Worm (Caenorhabditis elegans) whole organism, young adult: ENCODE data around the gene W01B6.6.

Experiments used
- F23B12.7 ChIP-seq: sonication (generic microtip); optimal IDR thresholded peaks from 2 replicates; lab custom pipeline; 2017; ENCODE audit warnings: missing genetic modification characterization, mild to moderate bottlenecking, missing compliant biosample characterization, antibody characterized with exemption, moderate library complexity; ENCODE audit not compliant: insufficient read depth
- F55B11.4 ChIP-seq: sonication (generic microtip); optimal IDR thresholded peaks from 2 replicates; lab custom pipeline; 2016; ENCODE audit warnings: missing compliant biosample characterization, missing genetic modification characterization, borderline replicate concordance; ENCODE audit not compliant: insufficient read depth
- F57A8.1 ChIP-seq: fragments of 200-800 bp; sonication (Bioruptor generic); optimal IDR thresholded peaks from 2 replicates; lab custom pipeline; 2018; ENCODE audit warnings: mild to moderate bottlenecking, missing genetic modification characterization, moderate library complexity, missing compliant biosample characterization
- K12H6.12 ChIP-seq: fragments of 200-800 bp; sonication (Bioruptor generic); optimal IDR thresholded peaks from 2 replicates; lab custom pipeline; 2018; ENCODE audit warnings: mild to moderate bottlenecking, missing genetic modification characterization, missing compliant biosample characterization
- T07F8.4 ChIP-seq: sonication (generic microtip); optimal IDR thresholded peaks from 2 replicates; lab custom pipeline; 2016; ENCODE audit warnings: mild to moderate bottlenecking, missing genetic modification characterization, moderate library complexity, missing compliant biosample characterization
- T26A5.8 ChIP-seq: sonication (generic microtip); optimal IDR thresholded peaks from 2 replicates; lab custom pipeline; 2016; ENCODE audit warnings: missing genetic modification characterization, missing compliant biosample characterization
- Y53F4B.3 ChIP-seq: fragments of 200-800 bp; sonication (Bioruptor generic); IDR thresholded peaks from 2 replicates; pipeline ENCODE4 v1.3.6; 2022; ENCODE audit warnings: missing genetic modification reagents, missing genetic modification characterization, missing compliant biosample characterization
- ama-1 ChIP-seq, 3 experiments: fragments of 150-350 bp in 1 of 3; sonication (generic microtip) in 2 of 3; optimal IDR thresholded peaks; 2 replicates each; lab custom pipeline; 2014 to 2018; ENCODE audit warnings: missing biosample characterization in 2 of 3, missing genetic modification characterization in 2 of 3, missing genetic modification reagents in 2 of 3
- aptf-2 ChIP-seq: fragments of 200-800 bp; sonication (Bioruptor generic); conservative IDR thresholded peaks from 2 replicates; pipeline ENCODE4 v1.3.6; 2022; ENCODE audit warnings: missing genetic modification reagents, missing genetic modification characterization, missing compliant biosample characterization
- atf-7 ChIP-seq: sonication (generic microtip); optimal IDR thresholded peaks from 2 replicates; lab custom pipeline; 2017; ENCODE audit warnings: mild to moderate bottlenecking, missing genetic modification characterization, missing compliant biosample characterization
- ceh-100 ChIP-seq: fragments of 200-800 bp; sonication (Bioruptor generic); IDR thresholded peaks from 2 replicates; pipeline ENCODE4 v1.3.6; 2022; ENCODE audit warnings: missing genetic modification reagents, missing genetic modification characterization, missing compliant biosample characterization
- ceh-27 ChIP-seq: fragments of 200-800 bp; sonication (Bioruptor generic); optimal IDR thresholded peaks from 2 replicates; lab custom pipeline; 2018; ENCODE audit warnings: mild to moderate bottlenecking, missing genetic modification characterization, moderate library complexity, missing compliant biosample characterization
- chd-7 ChIP-seq: sonication (generic microtip); optimal IDR thresholded peaks from 2 replicates; lab custom pipeline; 2016; ENCODE audit warnings: mild to moderate bottlenecking, missing genetic modification characterization, moderate library complexity, missing compliant biosample characterization
- die-1 ChIP-seq: sonication (generic microtip); optimal IDR thresholded peaks from 2 replicates; lab custom pipeline; 2016; ENCODE audit warnings: missing genotype, mild to moderate bottlenecking, missing genetic modification characterization, missing compliant biosample characterization
- dpff-1 ChIP-seq: sonication (generic microtip); optimal IDR thresholded peaks from 2 replicates; lab custom pipeline; 2017; ENCODE audit warnings: mild to moderate bottlenecking, missing genetic modification characterization, missing compliant biosample characterization
- dpl-1 ChIP-seq: fragments of 150-350 bp; optimal IDR thresholded peaks from 2 replicates; lab custom pipeline; 2014; ENCODE audit warnings: missing biosample characterization, missing genetic modification reagents, missing genetic modification characterization
- fkh-3 ChIP-seq: sonication (generic microtip); optimal IDR thresholded peaks from 2 replicates; lab custom pipeline; 2016; ENCODE audit warnings: mild to moderate bottlenecking, missing genetic modification characterization, missing compliant biosample characterization
- hlh-12 ChIP-seq: sonication (generic microtip); optimal IDR thresholded peaks from 2 replicates; lab custom pipeline; 2016; ENCODE audit warnings: missing genetic modification characterization, missing compliant biosample characterization
- hrde-1 ChIP-seq: sonication (generic microtip); optimal IDR thresholded peaks from 2 replicates; lab custom pipeline; 2016; ENCODE audit warnings: missing genetic modification characterization, mild to moderate bottlenecking, missing compliant biosample characterization, moderate library complexity, missing genotype, missing genetic modification reagents, borderline replicate concordance
- lag-1 ChIP-seq: fragments of 200-800 bp; sonication (Bioruptor generic); IDR thresholded peaks from 2 replicates; pipeline ENCODE4 v1.3.6; 2022; ENCODE audit warnings: missing genetic modification reagents, missing genetic modification characterization, missing compliant biosample characterization
- lin-26 ChIP-seq: fragments of 200-800 bp; sonication (Bioruptor generic); IDR thresholded peaks from 2 replicates; pipeline ENCODE4 v1.3.6; 2022; ENCODE audit warnings: missing genetic modification reagents, missing genetic modification characterization, missing compliant biosample characterization
- lin-54 ChIP-seq: fragments of 200-800 bp; sonication (Bioruptor generic); optimal IDR thresholded peaks from 2 replicates; lab custom pipeline; 2018; ENCODE audit warnings: mild to moderate bottlenecking, missing genetic modification characterization, missing compliant biosample characterization
- lsl-1 ChIP-seq: fragments of 200-800 bp; sonication (Bioruptor generic); optimal IDR thresholded peaks from 2 replicates; lab custom pipeline; 2018; ENCODE audit warnings: mild to moderate bottlenecking, missing genetic modification characterization, moderate library complexity, missing compliant biosample characterization
- lsy-27 ChIP-seq: sonication (generic microtip); optimal IDR thresholded peaks from 2 replicates; lab custom pipeline; 2017; ENCODE audit warnings: missing genetic modification characterization, mild to moderate bottlenecking, missing compliant biosample characterization, antibody characterized with exemption, missing genotype, borderline replicate concordance; ENCODE audit not compliant: insufficient read depth
- madf-10 ChIP-seq: sonication (generic microtip); optimal IDR thresholded peaks from 2 replicates; lab custom pipeline; 2016; ENCODE audit warnings: mild to moderate bottlenecking, missing genetic modification characterization, missing compliant biosample characterization
- madf-6 ChIP-seq: fragments of 200-800 bp; sonication (Bioruptor generic); IDR thresholded peaks from 2 replicates; pipeline ENCODE4 v1.3.6; 2022; ENCODE audit warnings: missing genetic modification reagents, missing genetic modification characterization, missing compliant biosample characterization
- madf-8 ChIP-seq: fragments of 200-800 bp; sonication (Bioruptor generic); conservative IDR thresholded peaks from 2 replicates; pipeline ENCODE4 v1.3.6; 2022; ENCODE audit warnings: missing genetic modification reagents, missing genetic modification characterization, missing compliant biosample characterization
- mcd-1 ChIP-seq: fragments of 200-800 bp; sonication (Bioruptor generic); IDR thresholded peaks from 2 replicates; pipeline ENCODE4 v1.3.6; 2022; ENCODE audit warnings: missing genetic modification reagents, missing genetic modification characterization, missing compliant biosample characterization
- nfya-1 ChIP-seq: sonication (generic microtip); optimal IDR thresholded peaks from 2 replicates; lab custom pipeline; 2017; ENCODE audit warnings: antibody characterized with exemption, missing compliant biosample characterization, missing genetic modification characterization, borderline replicate concordance; ENCODE audit not compliant: insufficient read depth
- nfyb-1 ChIP-seq: fragments of 200-800 bp; sonication (Bioruptor generic); IDR thresholded peaks from 2 replicates; pipeline ENCODE4 v1.3.6; 2022; ENCODE audit warnings: missing genetic modification reagents, missing genetic modification characterization, missing compliant biosample characterization
- nhr-80 ChIP-seq: sonication (generic microtip); optimal IDR thresholded peaks from 2 replicates; lab custom pipeline; 2016; ENCODE audit warnings: missing genetic modification characterization, missing compliant biosample characterization
- pbrm-1 ChIP-seq: fragments of 200-800 bp; sonication (Bioruptor generic); IDR thresholded peaks from 2 replicates; pipeline ENCODE4 v1.3.6; 2022; ENCODE audit warnings: missing genetic modification reagents, missing genetic modification characterization, missing compliant biosample characterization
- rcor-1 ChIP-seq: fragments of 200-800 bp; sonication (Bioruptor generic); IDR thresholded peaks from 2 replicates; pipeline ENCODE4 v1.3.6; 2022; ENCODE audit warnings: missing genetic modification reagents, missing genetic modification characterization, missing compliant biosample characterization
- snpc-1.1 ChIP-seq: sonication (generic microtip); optimal IDR thresholded peaks from 2 replicates; lab custom pipeline; 2017; ENCODE audit warnings: missing genetic modification characterization, mild to moderate bottlenecking, missing compliant biosample characterization, antibody characterized with exemption, moderate library complexity, missing genotype, missing genetic modification reagents; ENCODE audit not compliant: insufficient read depth
- snpc-1.3 ChIP-seq: sonication (generic microtip); optimal IDR thresholded peaks from 2 replicates; lab custom pipeline; 2017; ENCODE audit warnings: missing genetic modification characterization, mild to moderate bottlenecking, missing compliant biosample characterization, antibody characterized with exemption, moderate library complexity, missing genotype, missing genetic modification reagents; ENCODE audit not compliant: insufficient read depth
- tlf-1 ChIP-seq: fragments of 200-800 bp; sonication (Bioruptor generic); optimal IDR thresholded peaks from 2 replicates; lab custom pipeline; 2018; ENCODE audit warnings: mild to moderate bottlenecking, missing genetic modification characterization, missing compliant biosample characterization
- unc-62 ChIP-seq: fragments of 150-350 bp; optimal IDR thresholded peaks from 2 replicates; lab custom pipeline; 2014; ENCODE audit warnings: missing biosample characterization, missing genetic modification reagents, missing genetic modification characterization
- xnd-1 ChIP-seq: sonication (generic microtip); optimal IDR thresholded peaks from 2 replicates; lab custom pipeline; 2016; ENCODE audit warnings: missing genotype, missing genetic modification reagents, missing genetic modification characterization, missing compliant biosample characterization
- zfh-2 ChIP-seq: fragments of 200-800 bp; sonication (Bioruptor generic); conservative IDR thresholded peaks from 2 replicates; pipeline ENCODE4 v1.3.6; 2022; ENCODE audit warnings: missing genetic modification reagents, missing genetic modification characterization, missing compliant biosample characterization
- ztf-26 ChIP-seq: sonication (generic microtip); optimal IDR thresholded peaks from 2 replicates; lab custom pipeline; 2017; ENCODE audit warnings: missing genetic modification characterization, missing compliant biosample characterization
- ztf-28 ChIP-seq: fragments of 200-800 bp; sonication (Bioruptor generic); IDR thresholded peaks from 2 replicates; pipeline ENCODE4 v1.3.6; 2022; ENCODE audit warnings: missing genetic modification reagents, missing genetic modification characterization, missing compliant biosample characterization
- ztf-3 ChIP-seq: fragments of 200-800 bp; sonication (Bioruptor generic); optimal IDR thresholded peaks from 2 replicates; lab custom pipeline; 2018; ENCODE audit warnings: mild to moderate bottlenecking, missing genetic modification characterization, missing compliant biosample characterization

W01B6.6 gene

ce11 chrIV:10122205-10122604 is 41.3 kb downstream of the W01B6.6 start, which contains the start of gene irld-21:
TSS of gene irld-21 (minus strand) at chrIV:10122305.
- no peak for TF ChIP-seq ama-1 (optimal IDR thresholded peaks at IDR 0.05; lab: Kevin White, UChicago)
- TF ChIP-seq ama-1 (GFP tag; optimal IDR thresholded peaks at IDR 0.05; lab: Kevin White, UChicago): no peak
- no peak for TF ChIP-seq fkh-3
- TF ChIP-seq K12H6.12 (tag; lab: Kevin White, UChicago): no peak
- no peak for TF ChIP-seq ztf-26 (tag; lab: Kevin White, UChicago)
- no peak for TF ChIP-seq T26A5.8 (tag; lab: Kevin White, UChicago)
- TF ChIP-seq aptf-2 (GFP tag; lab: Robert Waterston, UW): no peak
- TF ChIP-seq lsy-27 (tag; lab: Kevin White, UChicago): no peak
- TF ChIP-seq snpc-1.3 (tag; lab: Kevin White, UChicago): no peak
- TF ChIP-seq xnd-1: no peak
- TF ChIP-seq, all 124 proteins: peak for 0

DNA sequence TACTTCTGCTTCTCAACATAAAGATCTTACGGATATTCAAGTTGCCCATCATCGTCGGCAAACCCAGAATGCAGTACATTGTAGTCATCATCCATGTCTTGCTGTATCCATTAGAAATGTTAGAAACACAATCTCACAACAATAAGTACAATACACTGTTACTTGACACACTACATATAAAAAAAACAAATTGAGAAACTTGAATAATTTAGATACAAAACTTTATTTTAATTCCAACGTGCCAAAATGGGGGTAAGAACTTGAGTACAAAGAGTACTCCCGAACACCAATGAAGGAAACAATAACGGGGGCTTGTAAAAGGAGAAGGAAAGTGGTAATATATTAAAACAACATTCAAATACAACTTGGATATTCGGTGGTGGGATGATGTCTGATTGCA is 45.6 kb downstream of the W01B6.6 start, which contains the start of gene ctf-18:
Gene ctf-18, minus strand, starts transcription at position 101 of the 400 bp plus-strand sequence.
- peak; percentile 31 for TF ChIP-seq hrde-1 (tag; lab: Kevin White, UChicago)
- TF ChIP-seq dpl-1 (GFP tag; lab: Kevin White, UChicago): no peak
- TF ChIP-seq madf-6 (GFP tag; lab: Robert Waterston, UW): 0 out of 2 replicates have a peak, but pooled peaks have one; percentile 16
- TF ChIP-seq K12H6.12 (tag; lab: Kevin White, UChicago): no peak

DNA sequence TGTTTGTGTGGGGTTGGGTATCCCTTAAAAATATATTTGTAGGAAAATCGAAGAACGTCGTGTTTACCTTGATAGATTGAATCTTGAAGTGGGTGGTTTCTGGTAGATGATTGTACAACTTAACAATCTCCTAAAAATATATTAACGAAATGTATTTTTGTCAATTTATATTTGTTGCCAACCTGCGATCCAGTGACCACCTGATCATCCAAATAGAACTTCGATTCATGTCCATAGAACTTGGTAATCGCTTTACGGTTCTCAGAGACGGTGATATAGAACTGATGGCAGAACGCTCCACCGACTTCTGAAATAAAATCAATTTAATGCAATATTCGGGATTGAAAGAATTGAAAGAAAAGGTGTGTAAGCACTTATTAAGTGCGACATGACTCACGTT is 47.5 kb downstream of the W01B6.6 start:
- TF ChIP-seq lin-54 (no peak), lin-26 (0 out of 2 replicates have a peak, but pooled peaks have one; percentile 53)

- TF ChIP-seq F55B11.4 (tag; lab: Kevin White, UChicago) (no peak), dpff-1 (tag; lab: Kevin White, UChicago) (no peak), lag-1 (no peak), ceh-27 (GFP tag; lab: Kevin White, UChicago) (peak; percentile 34), ceh-100 (GFP tag; lab: Robert Waterston, UW) (0 out of 2 replicates have a peak, but pooled peaks have one; percentile 52), madf-10 (no peak), ztf-3 (GFP tag; lab: Kevin White, UChicago) (no peak), pbrm-1 (GFP tag; lab: Robert Waterston, UW) (peak; percentile 50; the same call in 1 of the 2 replicates), zfh-2 (GFP tag; lab: Robert Waterston, UW) (no peak), lsl-1 (GFP tag; lab: Kevin White, UChicago) (peak; percentile 59), Y53F4B.3 (no peak), T07F8.4 (tag; lab: Kevin White, UChicago) (no peak), madf-8 (GFP tag; lab: Robert Waterston, UW) (peak; percentile 56), atf-7 (tag; lab: Kevin White, UChicago) (no peak), ztf-28 (GFP tag; lab: Robert Waterston, UW) (no peak), chd-7 (tag; lab: Kevin White, UChicago) (no peak), mcd-1 (peak; percentile 72), rcor-1 (peak; percentile 41; the same call in 1 of the 2 replicates), hlh-12 (no peak), nfyb-1 (GFP tag; lab: Robert Waterston, UW) (0 out of 2 replicates have a peak, but pooled peaks have one; percentile 44), F57A8.1 (GFP tag; lab: Kevin White, UChicago) (no peak), F23B12.7 (tag; lab: Kevin White, UChicago) (peak; percentile 50), snpc-1.1 (tag; lab: Kevin White, UChicago) (peak; percentile 10), lin-26 (no peak), tlf-1 (GFP tag; lab: Kevin White, UChicago) (no peak), nfya-1 (tag; lab: Kevin White, UChicago) (no peak), nhr-80 (tag; lab: Kevin White, UChicago) (peak; percentile 19), die-1 (tag; lab: Kevin White, UChicago) (no peak), unc-62 (GFP tag; lab: Kevin White, UChicago) (no peak)
These were observed 48.0 kb downstream of the W01B6.6 start, which contains the start of the genes gtbp-1 and K08F4.3 for ce11 chrIV:10128906-10129386. TSS of gene gtbp-1 (minus strand) at chrIV:10128956. TSS of gene K08F4.3 (plus strand) at chrIV:10129257.
